Worm (Caenorhabditis elegans) whole organism, mixed stage, embryonic: ENCODE measurements around the gene fdgt-1.

Experiments
- M03D4.4 ChIP-seq: sonication (generic microtip); optimal IDR thresholded peaks from 2 replicates; lab custom pipeline; 2017; ENCODE audit warnings: mild to moderate bottlenecking, missing genetic modification characterization, missing compliant biosample characterization
- bed-3 ChIP-seq: fragments of 200-800 bp; sonication (Bioruptor generic); optimal IDR thresholded peaks from 3 replicates; lab custom pipeline; 2018; ENCODE audit warnings: mild to moderate bottlenecking, missing genetic modification characterization, moderate library complexity, missing compliant biosample characterization
- blmp-1 ChIP-seq: fragments of 150-350 bp; optimal IDR thresholded peaks from 2 replicates; lab custom pipeline; 2014; ENCODE audit warnings: missing biosample characterization, missing genetic modification characterization
- ceh-39 ChIP-seq: fragments of 150-350 bp; optimal IDR thresholded peaks from 2 replicates; lab custom pipeline; 2014; ENCODE audit warnings: missing biosample characterization, missing genetic modification characterization
- ceh-43 ChIP-seq: fragments of 200-800 bp; sonication (Bioruptor generic); optimal IDR thresholded peaks from 2 replicates; lab custom pipeline; 2018; ENCODE audit warnings: mild to moderate bottlenecking, missing genetic modification characterization, moderate library complexity, missing compliant biosample characterization
- ceh-83 ChIP-seq: fragments of 200-800 bp; sonication (Bioruptor generic); optimal IDR thresholded peaks from 2 replicates; lab custom pipeline; 2018; ENCODE audit warnings: mild to moderate bottlenecking, missing genetic modification characterization, missing compliant biosample characterization
- ces-1 ChIP-seq: fragments of 150-350 bp; optimal IDR thresholded peaks from 2 replicates; lab custom pipeline; 2014; ENCODE audit warnings: missing biosample characterization, missing genetic modification reagents, missing genetic modification characterization
- cnd-1 ChIP-seq: fragments of 200-800 bp; sonication (Bioruptor generic); optimal IDR thresholded peaks from 2 replicates; lab custom pipeline; 2018; ENCODE audit warnings: mild to moderate bottlenecking, missing genetic modification characterization, missing compliant biosample characterization
- drap-1 ChIP-seq: fragments of 200-800 bp; sonication (Bioruptor generic); optimal IDR thresholded peaks from 3 replicates; lab custom pipeline; 2018; ENCODE audit warnings: mild to moderate bottlenecking, missing genetic modification characterization, missing compliant biosample characterization
- elt-1 ChIP-seq: sonication (generic microtip); optimal IDR thresholded peaks from 2 replicates; lab custom pipeline; 2017; ENCODE audit warnings: missing genetic modification characterization, mild to moderate bottlenecking, missing compliant biosample characterization, antibody characterized with exemption, moderate library complexity, borderline replicate concordance; ENCODE audit not compliant: insufficient read depth
- elt-3 ChIP-seq: fragments of 150-350 bp; optimal IDR thresholded peaks from 2 replicates; lab custom pipeline; 2014; ENCODE audit warnings: missing biosample characterization, missing genetic modification characterization
- flh-1 ChIP-seq: fragments of 200-800 bp; sonication (Bioruptor generic); optimal IDR thresholded peaks from 2 replicates; lab custom pipeline; 2018; ENCODE audit warnings: mild to moderate bottlenecking, missing genetic modification characterization, moderate library complexity, missing compliant biosample characterization
- ham-2 ChIP-seq: fragments of 200-800 bp; sonication (Bioruptor generic); optimal IDR thresholded peaks from 2 replicates; lab custom pipeline; 2018; ENCODE audit warnings: mild to moderate bottlenecking, missing genetic modification characterization, missing compliant biosample characterization
- hlh-1 ChIP-seq: fragments of 150-350 bp; optimal IDR thresholded peaks from 2 replicates; lab custom pipeline; 2014; ENCODE audit warnings: missing biosample characterization, missing genetic modification reagents, missing genetic modification characterization
- lin-13 ChIP-seq: fragments of 150-350 bp; optimal IDR thresholded peaks from 2 replicates; lab custom pipeline; 2014; ENCODE audit warnings: missing biosample characterization, missing genetic modification characterization
- lin-32 ChIP-seq: fragments of 200-800 bp; sonication (Bioruptor generic); optimal IDR thresholded peaks from 2 replicates; lab custom pipeline; 2018; ENCODE audit warnings: mild to moderate bottlenecking, missing genetic modification characterization, missing compliant biosample characterization
- lsy-2 ChIP-seq: fragments of 150-350 bp; optimal IDR thresholded peaks from 2 replicates; lab custom pipeline; 2014; ENCODE audit warnings: missing biosample characterization, missing genetic modification characterization
- mab-5 ChIP-seq: fragments of 150-350 bp; optimal IDR thresholded peaks from 2 replicates; lab custom pipeline; 2014; ENCODE audit warnings: missing biosample characterization, missing genetic modification characterization
- mep-1 ChIP-seq: fragments of 150-350 bp; optimal IDR thresholded peaks from 2 replicates; lab custom pipeline; 2017; ENCODE audit warnings: missing biosample characterization, missing genetic modification reagents, missing genetic modification characterization, inconsistent platforms
- mls-2 ChIP-seq: sonication (generic microtip); optimal IDR thresholded peaks from 2 replicates; lab custom pipeline; 2016; ENCODE audit warnings: mild to moderate bottlenecking, missing genetic modification characterization, moderate library complexity, missing compliant biosample characterization
- nhr-12 ChIP-seq: fragments of 150-350 bp; optimal IDR thresholded peaks from 2 replicates; lab custom pipeline; 2014; ENCODE audit warnings: missing biosample characterization, missing genetic modification characterization
- nhr-2 ChIP-seq: fragments of 150-350 bp; optimal IDR thresholded peaks from 2 replicates; lab custom pipeline; 2014; ENCODE audit warnings: missing biosample characterization, missing genetic modification characterization
- nhr-237 ChIP-seq: fragments of 150-350 bp; optimal IDR thresholded peaks from 2 replicates; lab custom pipeline; 2014; ENCODE audit warnings: missing biosample characterization, missing genetic modification characterization
- nhr-28 ChIP-seq: fragments of 150-350 bp; optimal IDR thresholded peaks from 2 replicates; lab custom pipeline; 2014; ENCODE audit warnings: missing biosample characterization, missing genetic modification characterization
- nhr-76 ChIP-seq: sonication (generic microtip); optimal IDR thresholded peaks from 2 replicates; lab custom pipeline; 2017; ENCODE audit warnings: missing biosample characterization, missing genetic modification characterization
- pha-4 ChIP-seq: fragments of 150-350 bp; optimal IDR thresholded peaks from 2 replicates; lab custom pipeline; 2018; ENCODE audit warnings: missing biosample characterization, missing genetic modification reagents, missing genetic modification characterization
- sem-2 ChIP-seq: fragments of 200-800 bp; sonication (Bioruptor generic); optimal IDR thresholded peaks from 2 replicates; lab custom pipeline; 2018; ENCODE audit warnings: mild to moderate bottlenecking, missing genetic modification characterization, missing compliant biosample characterization
- snpc-4 ChIP-seq: fragments of 150-350 bp; optimal IDR thresholded peaks from 2 replicates; lab custom pipeline; 2014; ENCODE audit warnings: missing biosample characterization, missing genetic modification characterization
- sptf-1 ChIP-seq: sonication (generic microtip); optimal IDR thresholded peaks from 2 replicates; lab custom pipeline; 2017; ENCODE audit warnings: mild to moderate bottlenecking, missing genetic modification characterization, moderate library complexity, missing compliant biosample characterization
- tbx-8 ChIP-seq: fragments of 200-800 bp; sonication (Bioruptor generic); optimal IDR thresholded peaks from 2 replicates; lab custom pipeline; 2018; ENCODE audit warnings: mild to moderate bottlenecking, missing genetic modification characterization, moderate library complexity, missing compliant biosample characterization
- unc-120 ChIP-seq: sonication (generic microtip); optimal IDR thresholded peaks from 2 replicates; lab custom pipeline; 2017; ENCODE audit warnings: missing genetic modification characterization, missing compliant biosample characterization; ENCODE audit not compliant: poor library complexity, severe bottlenecking
- unc-39 ChIP-seq: fragments of 150-350 bp; optimal IDR thresholded peaks from 2 replicates; lab custom pipeline; 2014; ENCODE audit warnings: missing biosample characterization, missing genetic modification characterization
- unc-62 ChIP-seq: fragments of 150-350 bp; optimal IDR thresholded peaks from 2 replicates; lab custom pipeline; 2014; ENCODE audit warnings: missing biosample characterization, missing genetic modification reagents, missing genetic modification characterization
- zip-8 ChIP-seq: fragments of 150-350 bp; optimal IDR thresholded peaks from 2 replicates; lab custom pipeline; 2014; ENCODE audit warnings: missing biosample characterization, missing genetic modification characterization
- ztf-11 ChIP-seq: fragments of 150-350 bp; optimal IDR thresholded peaks from 2 replicates; lab custom pipeline; 2014; ENCODE audit warnings: missing biosample characterization, missing genetic modification characterization

fdgt-1 gene

DNA sequence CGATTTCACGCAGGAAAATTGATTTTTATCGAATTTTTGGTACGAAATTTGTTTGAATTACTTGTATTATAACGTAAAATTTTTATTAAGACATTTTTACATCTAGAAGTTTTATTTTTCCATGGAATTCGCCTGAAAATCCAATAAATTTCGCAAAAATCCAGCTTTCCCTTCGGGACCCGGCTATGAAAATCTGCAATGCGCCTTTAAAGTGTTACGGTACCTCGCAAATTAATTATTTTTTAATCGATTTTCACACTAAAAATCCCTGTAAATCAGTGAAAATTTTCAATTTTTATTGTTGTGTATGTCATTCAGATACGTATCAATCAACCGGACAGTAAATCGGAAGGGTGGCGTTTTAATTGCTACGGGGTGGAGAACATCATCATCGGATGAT is 3.4 kb upstream of the fdgt-1 start:
- TF ChIP-seq unc-62 (GFP tag; lab: Kevin White, UChicago) (peak; percentile 9), M03D4.4 (tag; lab: Kevin White, UChicago) (no peak)

DNA sequence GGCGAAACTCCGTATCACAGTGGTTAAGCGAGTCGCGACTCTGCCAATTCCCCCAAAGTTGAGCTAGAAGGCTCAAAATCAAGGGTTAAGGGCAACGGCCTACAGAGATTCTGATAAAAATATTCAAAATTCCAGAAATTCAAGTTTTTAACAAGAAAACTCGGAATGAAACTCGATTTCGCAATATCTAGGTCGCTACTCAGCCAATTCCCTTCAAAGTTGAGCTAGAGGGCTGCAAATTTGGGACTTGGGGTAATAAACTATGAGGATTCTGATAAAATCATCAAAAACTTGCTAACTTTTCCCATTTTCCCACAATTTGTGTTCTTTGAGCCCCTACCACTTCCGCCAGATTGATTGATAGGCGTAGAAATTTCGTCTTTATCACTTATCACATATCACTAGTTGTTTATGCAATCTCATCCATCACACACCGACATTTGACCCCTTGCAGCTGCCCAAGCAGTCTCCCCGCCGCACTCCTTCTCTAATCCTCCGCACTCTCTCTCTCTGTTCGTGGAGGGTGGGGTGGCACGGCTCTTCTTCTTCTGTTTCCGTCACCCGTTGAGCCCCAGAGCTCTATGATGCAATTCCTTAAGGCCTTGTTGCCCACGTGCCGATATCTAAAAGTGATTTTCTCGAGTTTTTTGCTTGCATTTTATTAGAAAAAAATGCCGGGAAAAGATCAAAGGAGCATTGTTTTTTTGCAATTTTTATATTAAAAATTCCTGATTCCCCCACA is 2.6 kb upstream of the fdgt-1 start:
- TF ChIP-seq mls-2 (tag; lab: Kevin White, UChicago) (no peak), nhr-28 (tag; lab: Kevin White, UChicago) (no peak), sem-2 (no peak), nhr-2 (tag; lab: Kevin White, UChicago) (no peak), ham-2 (no peak), ceh-83 (GFP tag; lab: Kevin White, UChicago) (no peak), lin-32 (GFP tag; lab: Kevin White, UChicago) (peak; percentile 31), ceh-39 (tag; lab: Kevin White, UChicago) (no peak), unc-39 (tag; lab: Kevin White, UChicago) (no peak), ztf-11 (no peak), drap-1 (GFP tag; lab: Kevin White, UChicago) (no peak), ces-1 (GFP tag; lab: Kevin White, UChicago) (no peak), unc-62 (GFP tag; lab: Kevin White, UChicago) (peak; percentile 96), sptf-1 (peak; percentile 48), lin-13 (tag; lab: Kevin White, UChicago) (no peak), blmp-1 (tag; lab: Kevin White, UChicago) (no peak), nhr-76 (tag; lab: Kevin White, UChicago) (no peak), unc-120 (tag; lab: Kevin White, UChicago) (peak; percentile 73), mab-5 (tag; lab: Kevin White, UChicago) (no peak), cnd-1 (tag; lab: Kevin White, UChicago) (no peak), mep-1 (tag; lab: Kevin White, UChicago) (no peak), ceh-43 (GFP tag; lab: Kevin White, UChicago) (no peak), zip-8 (tag; lab: Kevin White, UChicago) (peak; percentile 12), hlh-1 (tag; lab: Kevin White, UChicago) (peak; percentile 89), lsy-2 (tag; lab: Kevin White, UChicago) (peak; percentile 8), pha-4 (tag; lab: Kevin White, UChicago) (no peak), elt-1 (tag; lab: Kevin White, UChicago) (no peak), tbx-8 (GFP tag; lab: Kevin White, UChicago) (no peak), nhr-237 (tag; lab: Kevin White, UChicago) (no peak), M03D4.4 (tag; lab: Kevin White, UChicago) (peak; percentile 17), bed-3 (GFP tag; lab: Kevin White, UChicago) (no peak), nhr-12 (tag; lab: Kevin White, UChicago) (no peak), elt-3 (tag; lab: Kevin White, UChicago) (no peak), flh-1 (GFP tag; lab: Kevin White, UChicago) (no peak), snpc-4 (tag; lab: Kevin White, UChicago) (no peak)

DNA sequence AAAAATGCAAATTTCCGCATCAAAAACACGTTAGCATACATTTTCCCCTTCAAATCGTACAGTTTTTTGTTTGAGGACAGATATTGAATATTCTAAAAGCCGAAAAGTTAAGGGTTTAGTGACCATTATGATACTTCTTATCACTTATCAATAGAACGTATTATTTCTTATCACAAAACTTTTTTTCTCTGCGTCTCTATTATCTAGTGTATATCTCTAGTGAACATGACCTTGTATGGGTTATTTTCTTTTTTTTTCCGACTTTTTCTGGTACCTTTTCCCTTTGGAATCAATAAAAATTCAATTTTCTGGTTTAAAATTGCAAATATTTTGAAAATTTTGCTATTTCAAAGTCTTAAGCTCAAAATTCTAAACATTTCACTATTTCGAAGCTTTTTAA is 703 bp upstream of the fdgt-1 start:
- TF ChIP-seq unc-62 (GFP tag; lab: Kevin White, UChicago) (no peak), mep-1 (tag; lab: Kevin White, UChicago) (no peak), unc-39 (tag; lab: Kevin White, UChicago) (no peak), hlh-1 (tag; lab: Kevin White, UChicago) (no peak)

DNA sequence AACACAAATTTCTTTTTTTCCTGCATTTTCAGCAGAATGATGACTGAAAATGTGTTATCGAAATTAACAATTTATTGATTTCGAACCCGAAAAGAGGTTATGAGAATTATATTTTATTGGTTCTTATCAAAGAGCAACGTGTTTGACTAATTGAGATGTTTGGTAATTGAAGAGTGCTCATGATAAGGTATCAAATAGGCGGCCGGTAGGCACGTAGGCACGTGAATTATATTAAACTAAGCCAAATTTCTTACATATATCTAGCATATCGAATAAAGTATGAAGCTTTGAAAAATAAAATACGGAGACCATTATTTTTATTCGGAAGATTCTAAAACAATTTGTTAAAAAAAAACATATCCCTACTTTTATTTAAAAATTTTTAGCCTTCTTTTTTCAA is 13.0 kb downstream of the fdgt-1 start, which contains the start of gene math-45:
Gene math-45 (minus strand): TSS at position 101 of the 400 bp plus-strand sequence.
- TF ChIP-seq unc-120 (tag; lab: Kevin White, UChicago) (no peak), cnd-1 (tag; lab: Kevin White, UChicago) (no peak)
